Fruit fly (Drosophila melanogaster) whole organism, adult: ENCODE data around the gene ND-B14.5A.

Experiments
- CG11617 ChIP-seq: fragments of 200-800 bp; sonication (Bioruptor generic); optimal IDR thresholded peaks from 2 replicates; lab custom pipeline; 2017; ENCODE audit warnings: mild to moderate bottlenecking, missing biosample characterization, missing genetic modification reagents, missing genetic modification characterization
- CG12768 ChIP-seq: fragments of 200-800 bp; sonication (Bioruptor generic); optimal IDR thresholded peaks from 2 replicates; lab custom pipeline; 2017; ENCODE audit warnings: missing biosample characterization, missing genetic modification characterization, mild to moderate bottlenecking, moderate library complexity, missing genetic modification reagents
- CG14711 ChIP-seq: fragments of 200-800 bp; sonication (Bioruptor generic); optimal IDR thresholded peaks from 2 replicates; lab custom pipeline; 2018; ENCODE audit warnings: missing biosample characterization, mild to moderate bottlenecking, missing genetic modification characterization, moderate library complexity
- CG1620 ChIP-seq: fragments of 200-800 bp; sonication (Bioruptor generic); optimal IDR thresholded peaks from 2 replicates; lab custom pipeline; 2016; ENCODE audit warnings: missing biosample characterization, missing genetic modification characterization
- CG33017 ChIP-seq: fragments of 200-800 bp; sonication (Bioruptor generic); optimal IDR thresholded peaks from 2 replicates; lab custom pipeline; 2018; ENCODE audit warnings: missing biosample characterization, mild to moderate bottlenecking, missing genetic modification characterization, moderate library complexity
- CG5204 ChIP-seq: fragments of 200-800 bp; sonication (Bioruptor generic); optimal IDR thresholded peaks from 2 replicates; lab custom pipeline; 2016; ENCODE audit warnings: missing biosample characterization, missing genetic modification characterization
- CG7045 ChIP-seq: fragments of 200-800 bp; sonication (Bioruptor generic); optimal IDR thresholded peaks from 2 replicates; lab custom pipeline; 2017; ENCODE audit warnings: missing biosample characterization, mild to moderate bottlenecking, missing genetic modification characterization
- CG7101 ChIP-seq: fragments of 200-800 bp; sonication (Bioruptor generic); optimal IDR thresholded peaks from 2 replicates; lab custom pipeline; 2018; ENCODE audit warnings: missing biosample characterization, mild to moderate bottlenecking, missing genetic modification characterization, moderate library complexity
- Clk ChIP-seq: fragments of 200-800 bp; sonication (Bioruptor generic); optimal IDR thresholded peaks from 2 replicates; lab custom pipeline; 2017; ENCODE audit warnings: missing biosample characterization, missing genetic modification characterization
- Crg-1 ChIP-seq: fragments of 200-800 bp; sonication (Bioruptor generic); optimal IDR thresholded peaks from 2 replicates; lab custom pipeline; 2016; ENCODE audit warnings: missing biosample characterization, missing genetic modification characterization
- Hr96 ChIP-seq: fragments of 200-800 bp; sonication (Bioruptor generic); optimal IDR thresholded peaks from 2 replicates; lab custom pipeline; 2016; ENCODE audit warnings: missing biosample characterization, missing genetic modification characterization
- Mnt ChIP-seq: fragments of 200-800 bp; sonication (Bioruptor generic); optimal IDR thresholded peaks from 2 replicates; lab custom pipeline; 2016; ENCODE audit warnings: missing biosample characterization, mild to moderate bottlenecking, missing genetic modification characterization
- bab1 ChIP-seq: fragments of 200-800 bp; sonication (Bioruptor generic); optimal IDR thresholded peaks from 3 replicates; lab custom pipeline; 2019; ENCODE audit warnings: missing biosample characterization, mild to moderate bottlenecking, missing genetic modification characterization, moderate library complexity
- cic ChIP-seq: fragments of 200-800 bp; sonication (Bioruptor generic); optimal IDR thresholded peaks from 2 replicates; lab custom pipeline; 2017; ENCODE audit warnings: missing biosample characterization, mild to moderate bottlenecking, missing genetic modification characterization, moderate library complexity
- cnc ChIP-seq, 2 experiments: fragments of >200 bp; optimal IDR thresholded peaks; 2 replicates each; lab custom pipeline; 2017
- kay ChIP-seq: fragments of 200-800 bp; sonication (Bioruptor generic); peaks from one replicate; lab custom pipeline; 2016; ENCODE audit warnings: missing biosample characterization, missing genetic modification characterization, borderline replicate concordance
- ovo ChIP-seq: fragments of 200-800 bp; sonication (Bioruptor generic); optimal IDR thresholded peaks from 2 replicates; lab custom pipeline; 2016; ENCODE audit warnings: missing biosample characterization, missing genetic modification characterization
- pad ChIP-seq: fragments of 200-800 bp; sonication (Bioruptor generic); optimal IDR thresholded peaks from 3 replicates; lab custom pipeline; 2017; ENCODE audit warnings: missing biosample characterization, missing genetic modification characterization, mild to moderate bottlenecking, moderate library complexity, missing genetic modification reagents
- tj ChIP-seq: fragments of 200-800 bp; sonication (Bioruptor generic); optimal IDR thresholded peaks from 3 replicates; lab custom pipeline; 2017; ENCODE audit warnings: missing biosample characterization, mild to moderate bottlenecking, missing genetic modification characterization, moderate library complexity
- toe ChIP-seq: fragments of 200-800 bp; sonication (Bioruptor generic); optimal IDR thresholded peaks from 2 replicates; lab custom pipeline; 2016; ENCODE audit warnings: missing biosample characterization, missing genetic modification characterization

ND-B14.5A gene

DNA sequence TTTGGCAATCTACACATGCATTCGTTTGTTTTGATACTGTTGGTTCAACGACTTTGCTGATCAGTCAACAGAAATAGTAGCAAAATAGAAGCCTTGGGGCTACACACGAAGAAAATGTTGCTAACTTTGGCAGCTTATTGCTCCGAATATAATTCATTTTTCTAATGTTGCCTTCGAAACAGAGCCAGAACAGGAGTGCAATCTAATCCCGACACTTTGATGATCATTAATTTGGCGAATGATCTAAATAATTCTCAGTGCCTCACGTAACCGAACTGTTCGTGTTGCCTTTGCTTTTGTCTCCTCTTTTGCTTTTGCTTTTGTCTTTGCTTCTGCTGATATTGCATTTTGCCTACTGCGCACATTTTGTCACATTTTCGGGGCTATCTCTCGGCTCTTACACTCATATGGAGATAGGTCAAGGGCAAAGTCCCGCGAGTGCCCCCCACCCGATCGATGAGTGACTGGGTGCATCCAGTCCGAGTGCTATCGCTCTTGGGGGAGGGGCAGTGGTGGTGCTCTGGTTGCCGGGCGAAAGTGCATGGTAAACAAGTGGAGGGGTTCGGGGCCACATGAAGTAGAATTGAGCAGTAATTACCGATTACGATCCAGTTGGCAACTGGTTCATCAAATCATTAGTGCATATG lies 23.9 kb downstream of the ND-B14.5A start:
- TF ChIP-seq bab1 (GFP tag; lab: Kevin White, UChicago) (peak; percentile 90), Hr96 (GFP tag; lab: Kevin White, UChicago) (peak; percentile 41), CG14711 (peak; percentile 71), CG33017 (tag; lab: Kevin White, UChicago) (no peak), pad (GFP tag; lab: Kevin White, UChicago) (peak; percentile 27), tj (GFP tag; lab: Kevin White, UChicago) (peak; percentile 90), CG11617 (GFP tag; lab: Kevin White, UChicago) (peak; percentile 25), CG7101 (peak; percentile 71), CG12768 (no peak)

dm6 chrX:2197414-2198271 lies 25.3 kb downstream of the ND-B14.5A start:
- TF ChIP-seq CG7101 (no peak), bab1 (GFP tag; lab: Kevin White, UChicago) (no peak), cnc (optimal IDR thresholded peaks at IDR 0.05; lab: Kevin White, UChicago) (no peak), CG33017 (tag; lab: Kevin White, UChicago) (no peak)

- no peak for TF ChIP-seq Hr96 (GFP tag; lab: Kevin White, UChicago)
- TF ChIP-seq kay (GFP tag; lab: Kevin White, UChicago) = no peak
- TF ChIP-seq cnc (optimal IDR thresholded peaks at IDR 0.05; lab: Kevin White, UChicago) = no peak
- TF ChIP-seq CG11617 (GFP tag; lab: Kevin White, UChicago) = no peak
- TF ChIP-seq CG33017 (tag; lab: Kevin White, UChicago) = no peak
- TF ChIP-seq ovo (GFP tag; lab: Kevin White, UChicago) = no peak
- TF ChIP-seq tj (GFP tag; lab: Kevin White, UChicago) = no peak
- TF ChIP-seq bab1 (GFP tag; lab: Kevin White, UChicago) = no peak
- TF ChIP-seq Mnt (GFP tag; lab: Kevin White, UChicago) = no peak
- no peak for TF ChIP-seq CG5204 (GFP tag; lab: Kevin White, UChicago)
- no peak for TF ChIP-seq CG7101
- no peak for TF ChIP-seq toe (GFP tag; lab: Kevin White, UChicago)
Observed at dm6 chrX:2198272-2198571, 25.9 kb downstream of the ND-B14.5A start.

dm6 chrX:2199303-2199702 lies 27.0 kb downstream of the ND-B14.5A start:
- TF ChIP-seq Mnt (GFP tag; lab: Kevin White, UChicago) (peak; percentile 14), CG14711 (no peak), cic (GFP tag; lab: Kevin White, UChicago) (peak; percentile 53), CG1620 (GFP tag; lab: Kevin White, UChicago) (no peak), cnc (optimal IDR thresholded peaks at IDR 0.05; lab: Kevin White, UChicago) (no peak), Hr96 (GFP tag; lab: Kevin White, UChicago) (no peak), bab1 (GFP tag; lab: Kevin White, UChicago) (no peak), tj (GFP tag; lab: Kevin White, UChicago) (no peak), toe (GFP tag; lab: Kevin White, UChicago) (no peak), ovo (GFP tag; lab: Kevin White, UChicago) (no peak), CG7101 (no peak), CG12768 (peak; percentile 6), Crg-1 (GFP tag; lab: Kevin White, UChicago) (no peak), CG7045 (GFP tag; lab: Kevin White, UChicago) (no peak), CG11617 (GFP tag; lab: Kevin White, UChicago) (no peak), CG33017 (tag; lab: Kevin White, UChicago) (no peak), kay (GFP tag; lab: Kevin White, UChicago) (no peak), pad (GFP tag; lab: Kevin White, UChicago) (peak; percentile 10), Clk (GFP tag; lab: Kevin White, UChicago) (no peak), CG5204 (GFP tag; lab: Kevin White, UChicago) (no peak)

dm6 chrX:2203766-2204165 lies 31.4 kb downstream of the ND-B14.5A start, which contains the start of gene FarO:
Gene FarO, minus strand, starts transcription at chrX:2203866.
- no peak for TF ChIP-seq CG5204 (GFP tag; lab: Kevin White, UChicago)
- TF ChIP-seq Mnt (GFP tag; lab: Kevin White, UChicago) = no peak
- no peak for TF ChIP-seq ovo (GFP tag; lab: Kevin White, UChicago)
- no peak for TF ChIP-seq toe (GFP tag; lab: Kevin White, UChicago)
- TF ChIP-seq Crg-1 (GFP tag; lab: Kevin White, UChicago) = no peak
- TF ChIP-seq CG12768 = no peak
- TF ChIP-seq CG7045 (GFP tag; lab: Kevin White, UChicago) = no peak
- TF ChIP-seq kay (GFP tag; lab: Kevin White, UChicago) = no peak
- no peak for TF ChIP-seq cnc (optimal IDR thresholded peaks at IDR 0.05; lab: Kevin White, UChicago)
- no peak for TF ChIP-seq bab1 (GFP tag; lab: Kevin White, UChicago)
- TF ChIP-seq pad (GFP tag; lab: Kevin White, UChicago) = no peak
- no peak for TF ChIP-seq Hr96 (GFP tag; lab: Kevin White, UChicago)
- TF ChIP-seq Clk (GFP tag; lab: Kevin White, UChicago) = no peak
- TF ChIP-seq tj (GFP tag; lab: Kevin White, UChicago) = no peak
- TF ChIP-seq cic (GFP tag; lab: Kevin White, UChicago) = no peak
- TF ChIP-seq CG33017 (tag; lab: Kevin White, UChicago) = no peak
- TF ChIP-seq CG14711 = no peak
